Worm (Caenorhabditis elegans): ENCODE data around the gene nyn-1.

DNA sequence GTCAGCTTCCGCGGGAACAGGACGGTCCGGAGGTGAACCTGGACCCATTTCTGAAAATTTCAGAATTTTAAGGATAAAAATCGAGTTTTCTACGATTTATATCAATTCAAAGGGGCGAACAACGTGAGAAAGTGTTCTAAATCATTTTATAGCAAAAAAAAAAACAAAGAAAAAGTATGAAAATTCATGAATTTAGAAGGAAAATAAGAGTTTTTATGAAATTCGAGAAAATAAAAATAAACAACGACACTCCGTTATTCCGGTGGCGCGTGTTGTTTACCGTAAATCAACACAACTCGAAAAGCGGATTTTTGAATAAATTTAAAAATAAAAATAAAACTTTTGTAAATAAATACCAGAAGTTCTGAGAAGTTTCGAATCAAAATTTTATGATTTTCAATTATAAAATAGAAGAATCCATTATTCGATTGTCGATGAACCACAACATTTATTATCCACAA, at the start of gene nyn-1:
- TF ChIP-seq unc-62 (GFP tag; optimal IDR thresholded peaks at IDR 0.05) (no peak), dpl-1 (GFP tag; optimal IDR thresholded peaks at IDR 0.05) (no peak), pha-4 (tag; optimal IDR thresholded peaks at IDR 0.05) (no peak), tbx-9 (tag; optimal IDR thresholded peaks at IDR 0.05; ENCODE audit: borderline replicate concordance) (no peak), B0261.1 (tag; optimal IDR thresholded peaks at IDR 0.05) (no peak), lin-26 (GFP tag; IDR thresholded peaks at IDR 0.05) (no peak), chd-7 (tag; optimal IDR thresholded peaks at IDR 0.05) (no peak), nfyb-1 (GFP tag; IDR thresholded peaks at IDR 0.05) (no peak)
